Worm (Caenorhabditis elegans) whole organism, L2 larva: ENCODE measurements around the gene aptf-1.

Experiments used
- F13H6.1 ChIP-seq: sonication (generic microtip); optimal IDR thresholded peaks from 2 replicates; lab custom pipeline; 2016; ENCODE audit warnings: missing genetic modification characterization, missing compliant biosample characterization
- elt-3 ChIP-seq: sonication (generic microtip); optimal IDR thresholded peaks from 2 replicates; lab custom pipeline; 2017; ENCODE audit warnings: missing biosample characterization, missing genetic modification characterization
- fos-1 ChIP-seq: fragments of 150-350 bp; optimal IDR thresholded peaks from 2 replicates; lab custom pipeline; 2014; ENCODE audit warnings: missing biosample characterization, missing genetic modification characterization
- lin-11 ChIP-seq: fragments of 150-350 bp; sonication (generic microtip); optimal IDR thresholded peaks from 2 replicates; lab custom pipeline; 2014; ENCODE audit warnings: missing biosample characterization, missing genetic modification characterization, inconsistent platforms, mixed read lengths
- lin-39 ChIP-seq: fragments of 150-350 bp; optimal IDR thresholded peaks from 2 replicates; lab custom pipeline; 2014; ENCODE audit warnings: missing biosample characterization, missing genetic modification reagents, missing genetic modification characterization
- nhr-23 ChIP-seq: fragments of 150-350 bp; optimal IDR thresholded peaks from 2 replicates; lab custom pipeline; 2014; ENCODE audit warnings: missing biosample characterization, missing genetic modification reagents, missing genetic modification characterization
- nhr-25 ChIP-seq: fragments of 150-350 bp; sonication (generic microtip); optimal IDR thresholded peaks from 3 replicates; lab custom pipeline; 2014; ENCODE audit warnings: missing biosample characterization, missing genetic modification characterization
- nhr-77 ChIP-seq: fragments of 150-350 bp; optimal IDR thresholded peaks from 2 replicates; lab custom pipeline; 2014; ENCODE audit warnings: missing biosample characterization, missing genetic modification characterization
- unc-62 ChIP-seq: fragments of 150-350 bp; optimal IDR thresholded peaks from 2 replicates; lab custom pipeline; 2014; ENCODE audit warnings: missing biosample characterization, missing genetic modification reagents, missing genetic modification characterization
- ztf-4 ChIP-seq: fragments of 150-350 bp; optimal IDR thresholded peaks from 2 replicates; lab custom pipeline; 2014; ENCODE audit warnings: missing biosample characterization, missing genetic modification characterization

- no peak for TF ChIP-seq elt-3 (tag; lab: Kevin White, UChicago)
- peak; percentile 9 for TF ChIP-seq lin-11
- TF ChIP-seq nhr-23 (tag; lab: Kevin White, UChicago) = no peak
- TF ChIP-seq nhr-25 = no peak
- TF ChIP-seq ztf-4 (tag; lab: Kevin White, UChicago) = no peak
- TF ChIP-seq fos-1 (tag; lab: Kevin White, UChicago) = peak; percentile 8
- no peak for TF ChIP-seq nhr-77
- TF ChIP-seq lin-39 = no peak
- TF ChIP-seq unc-62 (GFP tag; lab: Kevin White, UChicago) = no peak
- peak; percentile 30 for TF ChIP-seq F13H6.1
These were observed 1.4 kb upstream of the aptf-1 start, which contains the start of gene atg-16.2 for ce11 chrII:6453341-6453806.
